Fruit fly (Drosophila melanogaster): ENCODE data around the gene sl.

Gene sl

DNA sequence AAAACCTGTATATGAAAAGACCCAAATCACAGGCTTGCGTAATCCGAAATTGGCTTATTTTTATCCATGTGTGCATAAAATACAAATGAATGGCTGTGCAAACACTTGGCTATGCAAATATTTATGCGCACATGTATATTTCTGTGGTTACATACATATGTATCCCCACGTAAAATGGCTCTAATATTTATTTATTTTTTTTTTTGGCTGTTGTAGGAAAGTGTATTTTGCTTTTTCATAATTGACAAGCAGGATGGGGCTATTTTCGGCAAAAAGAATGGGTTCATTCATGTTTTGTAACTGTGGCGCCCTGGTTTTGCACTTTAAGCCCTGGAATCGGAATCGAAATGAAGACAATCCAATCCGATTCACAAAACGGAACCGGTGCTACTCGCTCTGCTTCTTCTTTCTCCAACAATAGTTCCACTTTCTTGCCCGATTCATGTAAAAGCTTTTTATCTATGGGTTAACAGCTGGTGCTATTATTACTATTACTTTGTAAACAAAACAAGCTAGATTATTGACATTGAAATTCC lies 14.9 kb upstream of the sl start (continued):
- peak; percentile 87 for TF ChIP-seq CG32532 (GFP tag; IDR thresholded peaks at IDR 0.05)
- peak; percentile 26 for TF ChIP-seq Atf3 (GFP tag; optimal IDR thresholded peaks at IDR 0.05)
- TF ChIP-seq CG8388 (GFP tag; optimal IDR thresholded peaks at IDR 0.05) = peak; percentile 57
- TF ChIP-seq gce (GFP tag; IDR thresholded peaks at IDR 0.05) = peak; percentile 61; the same call in 2 of the 3 replicates
- TF ChIP-seq CG33557 (GFP tag; optimal IDR thresholded peaks at IDR 0.05) = peak; percentile 35
- TF ChIP-seq CG9817 (tag; optimal IDR thresholded peaks at IDR 0.05) = no peak
- TF ChIP-seq sim (GFP tag; IDR thresholded peaks at IDR 0.05) = no peak
- peak; percentile 64 for TF ChIP-seq schlank (tag; optimal IDR thresholded peaks at IDR 0.05)
- TF ChIP-seq exex (tag; optimal IDR thresholded peaks at IDR 0.05) = peak; percentile 34
- peak; percentile 54 for TF ChIP-seq org-1 (GFP tag; optimal IDR thresholded peaks at IDR 0.05)
- peak; percentile 55 for TF ChIP-seq CG11085 (GFP tag; IDR thresholded peaks at IDR 0.05)
- TF ChIP-seq CrebB (tag; optimal IDR thresholded peaks at IDR 0.05) = no peak
- TF ChIP-seq tin (GFP tag; optimal IDR thresholded peaks at IDR 0.05) = peak; percentile 77
- TF ChIP-seq CG14441 (GFP tag; IDR thresholded peaks at IDR 0.05) = peak; percentile 82
- no peak; the same call in 1 of the 3 replicates for TF ChIP-seq jigr1 (GFP tag; IDR thresholded peaks at IDR 0.05)
- no peak for TF ChIP-seq CG7271 (tag; optimal IDR thresholded peaks at IDR 0.05)
- TF ChIP-seq nerfin-2 (GFP tag; IDR thresholded peaks at IDR 0.05; ENCODE audit: partially characterized antibody) = no peak
- TF ChIP-seq CG42726 (GFP tag; IDR thresholded peaks at IDR 0.05; ENCODE audit: partially characterized antibody) = no peak
- peak; percentile 75 for TF ChIP-seq Ptx1 (GFP tag; IDR thresholded peaks at IDR 0.05)
- TF ChIP-seq fd64A (GFP tag; optimal IDR thresholded peaks at IDR 0.05) = no peak
- TF ChIP-seq tll (GFP tag; optimal IDR thresholded peaks at IDR 0.05) = no peak
- TF ChIP-seq CG1603 (tag; optimal IDR thresholded peaks at IDR 0.05) = peak; percentile 37
- TF ChIP-seq CG10366 (GFP tag; IDR thresholded peaks at IDR 0.05) = peak; percentile 62
- TF ChIP-seq CG7372 (GFP tag; IDR thresholded peaks at IDR 0.05) = peak; percentile 55; the same call in 1 of the 2 replicates
- peak; percentile 63 for TF ChIP-seq CG1233 (GFP tag; optimal IDR thresholded peaks at IDR 0.05)
- peak; percentile 60 for TF ChIP-seq CG18764 (GFP tag; optimal IDR thresholded peaks at IDR 0.05)
- peak; percentile 88 for TF ChIP-seq Drgx (GFP tag; IDR thresholded peaks at IDR 0.05)
- no peak for TF ChIP-seq Bgb (GFP tag; IDR thresholded peaks at IDR 0.05; ENCODE audit: partially characterized antibody)
- TF ChIP-seq Ravus (GFP tag; IDR thresholded peaks at IDR 0.05) = peak; percentile 49; the same call in 1 of the 2 replicates
- TF ChIP-seq CG18476 (GFP tag; optimal IDR thresholded peaks at IDR 0.05) = peak; percentile 52
- peak; percentile 24 for TF ChIP-seq gcm (GFP tag; optimal IDR thresholded peaks at IDR 0.05)
- TF ChIP-seq kay (GFP tag; optimal IDR thresholded peaks at IDR 0.05) = peak; percentile 49
- peak; percentile 53 for TF ChIP-seq Camta (GFP tag; optimal IDR thresholded peaks at IDR 0.05)
- TF ChIP-seq NC2β (GFP tag; optimal IDR thresholded peaks at IDR 0.05) = peak; percentile 57
- no peak for TF ChIP-seq hbn (GFP tag; IDR thresholded peaks at IDR 0.05; ENCODE audit: partially characterized antibody)
- peak; percentile 23 for TF ChIP-seq CG9876 (GFP tag; optimal IDR thresholded peaks at IDR 0.05)
- no peak; the same call in 1 of the 2 replicates for TF ChIP-seq Rx (GFP tag; IDR thresholded peaks at IDR 0.05)
- peak; percentile 65 for TF ChIP-seq Hmx (GFP tag; optimal IDR thresholded peaks at IDR 0.05)
- peak; percentile 32; the same call in 1 of the 2 replicates for TF ChIP-seq peb (GFP tag; IDR thresholded peaks at IDR 0.05)
- TF ChIP-seq so (GFP tag; IDR thresholded peaks at IDR 0.05) = peak; percentile 86
- no peak for TF ChIP-seq Hr78 (GFP tag; optimal IDR thresholded peaks at IDR 0.05)
- TF ChIP-seq Oli (tag; optimal IDR thresholded peaks at IDR 0.05) = peak; percentile 62
- peak; percentile 58 for TF ChIP-seq E2f2 (GFP tag; IDR thresholded peaks at IDR 0.05)
- TF ChIP-seq ssp (GFP tag; IDR thresholded peaks at IDR 0.05) = peak; percentile 52
- peak in 1 of 2 experiments; percentile 89 for TF ChIP-seq eve (GFP tag; optimal IDR thresholded peaks at IDR 0.05)
- TF ChIP-seq hth (optimal IDR thresholded peaks at IDR 0.05) = no peak
- peak; percentile 19; the same call in 1 of the 2 replicates for TF ChIP-seq CG13287 (GFP tag; IDR thresholded peaks at IDR 0.05; ENCODE audit: partially characterized antibody)
- peak; percentile 70 for TF ChIP-seq sisA (GFP tag; IDR thresholded peaks at IDR 0.05)
- TF ChIP-seq ro (GFP tag; IDR thresholded peaks at IDR 0.05) = 0 out of 2 replicates have a peak, but pooled peaks have one; percentile 8
- TF ChIP-seq E2f1 (GFP tag; IDR thresholded peaks at IDR 0.05) = peak; percentile 77

All from whole organism, embryonic.